Worm (Caenorhabditis elegans) whole organism, young adult: ENCODE measurements around the gene sulp-3.
A peak's percentile ranks its signal among the peaks of the same experiment; 100 is the strongest.

Experiments used
- B0019.2 ChIP-seq: fragments of 200-800 bp; sonication (Bioruptor generic); conservative IDR thresholded peaks from 2 replicates; pipeline ENCODE4 v1.3.6; 2022; ENCODE audit warnings: missing genetic modification reagents, missing genetic modification characterization, missing compliant biosample characterization
- B0336.3 ChIP-seq: fragments of 200-800 bp; sonication (Bioruptor generic); IDR thresholded peaks from 2 replicates; pipeline ENCODE4 v1.3.6; 2022; ENCODE audit warnings: missing genetic modification characterization, missing compliant biosample characterization
- F23B12.7 ChIP-seq: sonication (generic microtip); optimal IDR thresholded peaks from 2 replicates; lab custom pipeline; 2017; ENCODE audit warnings: missing genetic modification characterization, mild to moderate bottlenecking, missing compliant biosample characterization, antibody characterized with exemption, moderate library complexity; ENCODE audit not compliant: insufficient read depth
- F49E8.2 ChIP-seq: sonication (generic microtip); optimal IDR thresholded peaks from 3 replicates; lab custom pipeline; 2017; ENCODE audit warnings: missing genetic modification characterization, mild to moderate bottlenecking, missing compliant biosample characterization, antibody characterized with exemption, moderate library complexity; ENCODE audit not compliant: insufficient read depth
- F52B5.7 ChIP-seq: sonication (generic microtip); optimal IDR thresholded peaks from 2 replicates; lab custom pipeline; 2016; ENCODE audit warnings: mild to moderate bottlenecking, missing genetic modification characterization, missing compliant biosample characterization
- F57A8.1 ChIP-seq: fragments of 200-800 bp; sonication (Bioruptor generic); optimal IDR thresholded peaks from 2 replicates; lab custom pipeline; 2018; ENCODE audit warnings: mild to moderate bottlenecking, missing genetic modification characterization, moderate library complexity, missing compliant biosample characterization
- K11D2.4 ChIP-seq: fragments of 200-800 bp; sonication (Bioruptor generic); IDR thresholded peaks from 2 replicates; pipeline ENCODE4 v1.3.6; 2022; ENCODE audit warnings: missing genetic modification reagents, missing genetic modification characterization, missing compliant biosample characterization
- K12H6.12 ChIP-seq: fragments of 200-800 bp; sonication (Bioruptor generic); optimal IDR thresholded peaks from 2 replicates; lab custom pipeline; 2018; ENCODE audit warnings: mild to moderate bottlenecking, missing genetic modification characterization, missing compliant biosample characterization
- Y53F4B.3 ChIP-seq: fragments of 200-800 bp; sonication (Bioruptor generic); IDR thresholded peaks from 2 replicates; pipeline ENCODE4 v1.3.6; 2022; ENCODE audit warnings: missing genetic modification reagents, missing genetic modification characterization, missing compliant biosample characterization
- Y53G8AR.9 ChIP-seq: fragments of 200-800 bp; sonication (Bioruptor generic); conservative IDR thresholded peaks from 2 replicates; pipeline ENCODE4 v1.3.6; 2022; ENCODE audit warnings: missing genetic modification reagents, missing genetic modification characterization, missing compliant biosample characterization
- Y67H2A.10 ChIP-seq: fragments of 200-800 bp; sonication (Bioruptor generic); conservative IDR thresholded peaks from 2 replicates; pipeline ENCODE4 v1.3.6; 2022; ENCODE audit warnings: missing genetic modification reagents, missing genetic modification characterization, missing compliant biosample characterization
- Y95B8A.8 ChIP-seq: fragments of 200-800 bp; sonication (Bioruptor generic); IDR thresholded peaks from 2 replicates; pipeline ENCODE4 v1.3.6; 2022; ENCODE audit warnings: missing genetic modification reagents, missing genetic modification characterization, missing compliant biosample characterization
- akir-1 ChIP-seq: fragments of 200-800 bp; sonication (Bioruptor generic); optimal IDR thresholded peaks from 2 replicates; lab custom pipeline; 2018; ENCODE audit warnings: mild to moderate bottlenecking, missing genetic modification characterization, moderate library complexity, missing compliant biosample characterization
- aptf-2 ChIP-seq: fragments of 200-800 bp; sonication (Bioruptor generic); conservative IDR thresholded peaks from 2 replicates; pipeline ENCODE4 v1.3.6; 2022; ENCODE audit warnings: missing genetic modification reagents, missing genetic modification characterization, missing compliant biosample characterization
- aptf-3 ChIP-seq: fragments of 200-800 bp; sonication (Bioruptor generic); IDR thresholded peaks from 2 replicates; pipeline ENCODE4 v1.3.6; 2022; ENCODE audit warnings: missing genetic modification characterization, missing compliant biosample characterization
- athp-1 ChIP-seq: sonication (generic microtip); optimal IDR thresholded peaks from 2 replicates; lab custom pipeline; 2017; ENCODE audit warnings: mild to moderate bottlenecking, missing genetic modification characterization, missing compliant biosample characterization
- ceh-100 ChIP-seq: fragments of 200-800 bp; sonication (Bioruptor generic); IDR thresholded peaks from 2 replicates; pipeline ENCODE4 v1.3.6; 2022; ENCODE audit warnings: missing genetic modification reagents, missing genetic modification characterization, missing compliant biosample characterization
- ceh-27 ChIP-seq: fragments of 200-800 bp; sonication (Bioruptor generic); optimal IDR thresholded peaks from 2 replicates; lab custom pipeline; 2018; ENCODE audit warnings: mild to moderate bottlenecking, missing genetic modification characterization, moderate library complexity, missing compliant biosample characterization
- ceh-40 ChIP-seq: fragments of 200-800 bp; sonication (Bioruptor generic); IDR thresholded peaks from 2 replicates; pipeline ENCODE4 v1.3.6; 2022; ENCODE audit warnings: missing genetic modification characterization, missing compliant biosample characterization
- ceh-91 ChIP-seq: fragments of 200-800 bp; sonication (Bioruptor generic); IDR thresholded peaks from 2 replicates; pipeline ENCODE4 v1.3.6; 2022; ENCODE audit warnings: missing genetic modification reagents, missing genetic modification characterization, missing compliant biosample characterization
- dpff-1 ChIP-seq: sonication (generic microtip); optimal IDR thresholded peaks from 2 replicates; lab custom pipeline; 2017; ENCODE audit warnings: mild to moderate bottlenecking, missing genetic modification characterization, missing compliant biosample characterization
- egrh-3 ChIP-seq: fragments of 200-800 bp; sonication (Bioruptor generic); IDR thresholded peaks from 2 replicates; pipeline ENCODE4 v1.3.6; 2022; ENCODE audit warnings: missing genetic modification reagents, missing genetic modification characterization, missing compliant biosample characterization
- fkh-3 ChIP-seq: sonication (generic microtip); optimal IDR thresholded peaks from 2 replicates; lab custom pipeline; 2016; ENCODE audit warnings: mild to moderate bottlenecking, missing genetic modification characterization, missing compliant biosample characterization
- lin-26 ChIP-seq: fragments of 200-800 bp; sonication (Bioruptor generic); IDR thresholded peaks from 2 replicates; pipeline ENCODE4 v1.3.6; 2022; ENCODE audit warnings: missing genetic modification reagents, missing genetic modification characterization, missing compliant biosample characterization
- lin-40 ChIP-seq: sonication (generic microtip); optimal IDR thresholded peaks from 2 replicates; lab custom pipeline; 2016; ENCODE audit warnings: missing genetic modification characterization, mild to moderate bottlenecking, missing compliant biosample characterization, missing genotype, missing genetic modification reagents
- lin-54 ChIP-seq: fragments of 200-800 bp; sonication (Bioruptor generic); optimal IDR thresholded peaks from 2 replicates; lab custom pipeline; 2018; ENCODE audit warnings: mild to moderate bottlenecking, missing genetic modification characterization, missing compliant biosample characterization
- lir-1 ChIP-seq: fragments of 200-800 bp; sonication (Bioruptor generic); conservative IDR thresholded peaks from 2 replicates; pipeline ENCODE4 v1.3.6; 2022; ENCODE audit warnings: missing genetic modification reagents, missing genetic modification characterization, missing compliant biosample characterization
- lsy-27 ChIP-seq: sonication (generic microtip); optimal IDR thresholded peaks from 2 replicates; lab custom pipeline; 2017; ENCODE audit warnings: missing genetic modification characterization, mild to moderate bottlenecking, missing compliant biosample characterization, antibody characterized with exemption, missing genotype, borderline replicate concordance; ENCODE audit not compliant: insufficient read depth
- mes-4 ChIP-seq: sonication (generic microtip); optimal IDR thresholded peaks from 2 replicates; lab custom pipeline; 2016; ENCODE audit warnings: missing genotype, missing genetic modification characterization, missing compliant biosample characterization
- nfyb-1 ChIP-seq: fragments of 200-800 bp; sonication (Bioruptor generic); IDR thresholded peaks from 2 replicates; pipeline ENCODE4 v1.3.6; 2022; ENCODE audit warnings: missing genetic modification reagents, missing genetic modification characterization, missing compliant biosample characterization
- nhr-120 ChIP-seq: fragments of 200-800 bp; sonication (Bioruptor generic); IDR thresholded peaks from 2 replicates; pipeline ENCODE4 v1.3.6; 2022; ENCODE audit warnings: missing genetic modification characterization, missing compliant biosample characterization
- nhr-27 ChIP-seq: fragments of 200-800 bp; sonication (Bioruptor generic); optimal IDR thresholded peaks from 2 replicates; lab custom pipeline; 2018; ENCODE audit warnings: mild to moderate bottlenecking, missing genetic modification characterization, moderate library complexity, missing compliant biosample characterization
- nhr-90 ChIP-seq: sonication (generic microtip); optimal IDR thresholded peaks from 2 replicates; lab custom pipeline; 2016; ENCODE audit warnings: missing genotype, mild to moderate bottlenecking, missing genetic modification characterization, missing compliant biosample characterization
- pha-4 ChIP-seq: fragments of 150-350 bp; sonication (generic microtip); optimal IDR thresholded peaks from 2 replicates; lab custom pipeline; 2014; ENCODE audit warnings: missing biosample characterization, missing genetic modification reagents, missing genetic modification characterization
- rec-8 ChIP-seq, 2 experiments: sonication (generic microtip); optimal IDR thresholded peaks; 2 replicates each; lab custom pipeline; 2016; ENCODE audit warnings: mild to moderate bottlenecking in 2 of 2, missing genetic modification characterization in 2 of 2, missing genetic modification reagents in 2 of 2, missing genotype in 2 of 2, missing biosample characterization in 1 of 2, missing compliant biosample characterization in 1 of 2, moderate library complexity in 1 of 2
- sea-2 ChIP-seq: fragments of 200-800 bp; sonication (Bioruptor generic); IDR thresholded peaks from 2 replicates; pipeline ENCODE4 v1.3.6; 2022; ENCODE audit warnings: missing genetic modification characterization, missing compliant biosample characterization
- snpc-3.4 ChIP-seq: sonication (generic microtip); optimal IDR thresholded peaks from 2 replicates; lab custom pipeline; 2017; ENCODE audit warnings: missing genetic modification characterization, mild to moderate bottlenecking, missing compliant biosample characterization, antibody characterized with exemption, moderate library complexity, missing genotype, missing genetic modification reagents
- tbp1 ChIP-seq: fragments of 200-800 bp; sonication (Bioruptor generic); optimal IDR thresholded peaks from 2 replicates; lab custom pipeline; 2018; ENCODE audit warnings: mild to moderate bottlenecking, missing genetic modification characterization, missing compliant biosample characterization
- tlf-1 ChIP-seq: fragments of 200-800 bp; sonication (Bioruptor generic); optimal IDR thresholded peaks from 2 replicates; lab custom pipeline; 2018; ENCODE audit warnings: mild to moderate bottlenecking, missing genetic modification characterization, missing compliant biosample characterization
- xnd-1 ChIP-seq: sonication (generic microtip); optimal IDR thresholded peaks from 2 replicates; lab custom pipeline; 2016; ENCODE audit warnings: missing genotype, missing genetic modification reagents, missing genetic modification characterization, missing compliant biosample characterization
- zim-3 ChIP-seq: sonication (generic microtip); optimal IDR thresholded peaks from 2 replicates; lab custom pipeline; 2017; ENCODE audit warnings: mild to moderate bottlenecking, missing genetic modification characterization, moderate library complexity, missing compliant biosample characterization
- ztf-22 ChIP-seq: fragments of 200-800 bp; sonication (Bioruptor generic); optimal IDR thresholded peaks from 2 replicates; lab custom pipeline; 2018; ENCODE audit warnings: mild to moderate bottlenecking, missing genetic modification characterization, moderate library complexity, missing compliant biosample characterization
- ztf-25 ChIP-seq: fragments of 200-800 bp; sonication (Bioruptor generic); IDR thresholded peaks from 2 replicates; pipeline ENCODE4 v1.3.6; 2022; ENCODE audit warnings: missing genetic modification reagents, missing genetic modification characterization, missing compliant biosample characterization
- ztf-28 ChIP-seq: fragments of 200-800 bp; sonication (Bioruptor generic); IDR thresholded peaks from 2 replicates; pipeline ENCODE4 v1.3.6; 2022; ENCODE audit warnings: missing genetic modification reagents, missing genetic modification characterization, missing compliant biosample characterization
- ztf-6 ChIP-seq: fragments of 200-800 bp; sonication (Bioruptor generic); IDR thresholded peaks from 2 replicates; pipeline ENCODE4 v1.3.6; 2022; ENCODE audit warnings: missing genetic modification reagents, missing genetic modification characterization, missing compliant biosample characterization

Gene sulp-3

DNA sequence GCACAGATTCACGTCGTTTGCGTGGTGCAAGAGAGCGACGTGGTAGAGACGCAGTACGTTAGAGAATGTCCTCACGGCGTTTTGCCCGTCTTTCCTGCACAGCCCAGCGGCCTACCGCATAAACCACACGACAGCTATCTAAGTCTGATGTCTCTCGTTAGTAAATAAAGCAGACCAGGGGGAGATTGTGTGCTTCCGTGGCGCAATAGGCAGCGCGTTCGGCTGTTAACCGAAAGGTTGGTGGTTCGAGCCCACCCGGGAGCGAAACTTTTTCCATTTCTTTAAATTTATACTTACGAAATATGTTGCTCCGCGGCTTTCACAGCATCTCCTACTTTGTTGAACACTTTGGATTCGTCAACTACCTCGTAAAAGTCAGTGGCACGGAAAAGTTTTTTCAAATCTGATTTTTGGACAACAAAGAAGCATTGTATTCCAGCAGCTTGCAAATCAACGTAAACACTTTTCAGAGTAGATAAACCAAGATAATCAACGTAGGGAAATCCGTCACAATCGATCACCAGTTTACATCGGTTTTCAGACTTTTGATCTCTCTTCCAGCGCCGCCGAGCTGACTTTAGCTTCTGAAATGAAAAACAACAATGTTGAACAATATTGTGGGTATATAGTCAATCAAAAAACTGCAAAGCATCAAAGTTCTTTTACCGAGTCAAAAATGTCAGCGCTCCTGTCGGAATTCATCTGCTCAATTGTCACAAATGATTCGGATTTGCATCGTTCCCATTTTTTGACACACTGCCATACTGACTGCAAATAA is 3.7 kb downstream of the sulp-3 start (continued):
- TF ChIP-seq K12H6.12 (tag; lab: Kevin White, UChicago) = peak; percentile 91
- TF ChIP-seq akir-1 = peak; percentile 33
- no peak for TF ChIP-seq lin-54 (GFP tag; lab: Kevin White, UChicago)
- no peak; the same call in 1 of the 2 replicates for TF ChIP-seq B0336.3 (GFP tag; lab: Robert Waterston, UW)
- TF ChIP-seq fkh-3 (tag; lab: Kevin White, UChicago) = peak; percentile 88
- peak; percentile 94 for TF ChIP-seq nfyb-1 (GFP tag; lab: Robert Waterston, UW)
- TF ChIP-seq zim-3 = peak; percentile 97
- TF ChIP-seq pha-4 (tag; lab: Kevin White, UChicago) = no peak
- TF ChIP-seq ztf-6 (GFP tag; lab: Robert Waterston, UW) = peak; percentile 86
- no peak for TF ChIP-seq athp-1 (tag; lab: Kevin White, UChicago)
- TF ChIP-seq F57A8.1 (GFP tag; lab: Kevin White, UChicago) = peak; percentile 70
- peak; percentile 82; the same call in 1 of the 2 replicates for TF ChIP-seq aptf-2 (GFP tag; lab: Robert Waterston, UW)
- TF ChIP-seq xnd-1 (tag; lab: Kevin White, UChicago) = no peak
- peak; percentile 82 for TF ChIP-seq lir-1 (GFP tag; lab: Robert Waterston, UW)
- peak; percentile 87; the same call in 1 of the 2 replicates for TF ChIP-seq ztf-28 (GFP tag; lab: Robert Waterston, UW)
- TF ChIP-seq F23B12.7 (tag; lab: Kevin White, UChicago) = peak; percentile 86
- TF ChIP-seq snpc-3.4 = peak; percentile 76
- TF ChIP-seq tbp1 (GFP tag; lab: Kevin White, UChicago) = peak; percentile 93
- TF ChIP-seq F52B5.7 (tag; lab: Kevin White, UChicago) = peak; percentile 93
- TF ChIP-seq aptf-3 (GFP tag; lab: Robert Waterston, UW) = peak; percentile 68; the same call in 1 of the 2 replicates
- TF ChIP-seq tlf-1 (GFP tag; lab: Kevin White, UChicago) = peak; percentile 72
- peak; percentile 94 for TF ChIP-seq lin-40 (tag; lab: Kevin White, UChicago)
- TF ChIP-seq rec-8 (tag; optimal IDR thresholded peaks at IDR 0.05; lab: Kevin White, UChicago) = peak; percentile 86 to 87
- peak; percentile 90 for TF ChIP-seq sea-2
- TF ChIP-seq mes-4 = peak; percentile 66
- peak; percentile 58; the same call in 1 of the 2 replicates for TF ChIP-seq Y67H2A.10 (GFP tag; lab: Robert Waterston, UW)
- TF ChIP-seq K11D2.4 (GFP tag; lab: Robert Waterston, UW) = peak; percentile 84
- peak; percentile 94 for TF ChIP-seq nhr-90 (tag; lab: Kevin White, UChicago)
- peak; percentile 54 for TF ChIP-seq ceh-91 (GFP tag; lab: Robert Waterston, UW)
- TF ChIP-seq lsy-27 = peak; percentile 12
- peak; percentile 94; the same call in 1 of the 2 replicates for TF ChIP-seq nhr-120
- peak; percentile 58 for TF ChIP-seq egrh-3 (GFP tag; lab: Robert Waterston, UW)
- peak; percentile 87 for TF ChIP-seq nhr-27 (tag; lab: Kevin White, UChicago)
- peak; percentile 91 for TF ChIP-seq dpff-1 (tag; lab: Kevin White, UChicago)
- TF ChIP-seq ztf-25 (GFP tag; lab: Robert Waterston, UW) = peak; percentile 98
- TF ChIP-seq Y53F4B.3 (GFP tag; lab: Robert Waterston, UW) = peak; percentile 67; the same call in 1 of the 2 replicates
- TF ChIP-seq ceh-27 (GFP tag; lab: Kevin White, UChicago) = peak; percentile 94
- TF ChIP-seq F49E8.2 (tag; lab: Kevin White, UChicago) = peak; percentile 20
- peak; percentile 88 for TF ChIP-seq ceh-40 (GFP tag; lab: Robert Waterston, UW)
- TF ChIP-seq ztf-22 (GFP tag; lab: Kevin White, UChicago) = peak; percentile 87
- peak; percentile 98 for TF ChIP-seq lin-26
- peak; percentile 61; the same call in 1 of the 2 replicates for TF ChIP-seq ceh-100 (GFP tag; lab: Robert Waterston, UW)
- TF ChIP-seq B0019.2 (GFP tag; lab: Robert Waterston, UW) = 0 out of 2 replicates have a peak, but pooled peaks have one; percentile 38
- peak; percentile 52; the same call in 1 of the 2 replicates for TF ChIP-seq Y95B8A.8 (GFP tag; lab: Robert Waterston, UW)
- peak; percentile 86 for TF ChIP-seq Y53G8AR.9 (GFP tag; lab: Robert Waterston, UW)
